Fruit fly (Drosophila melanogaster): Measurements from ENCODE around the gene CG32512.
A peak's percentile ranks its signal among the peaks of the same experiment; 100 is the strongest.

Gene CG32512

DNA sequence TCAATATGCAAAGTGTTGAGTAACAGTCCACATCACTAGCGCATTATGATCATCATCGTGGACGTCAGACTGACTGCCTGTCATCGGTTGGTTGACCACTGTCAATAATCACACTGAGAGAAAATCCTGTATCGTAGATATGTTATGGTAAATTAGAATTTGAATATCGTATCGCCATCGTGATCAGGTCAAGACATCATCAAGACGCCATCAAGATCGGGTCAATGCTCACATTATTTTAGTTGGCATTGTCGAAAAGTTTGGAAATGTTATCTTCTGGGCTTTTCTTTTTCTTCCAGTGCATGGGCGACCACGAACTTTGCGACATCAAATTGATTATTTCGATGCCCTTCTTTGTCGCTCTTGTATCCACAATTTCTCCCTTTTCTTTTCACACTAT lies 8.3 kb downstream of the CG32512 start (continued):
- TF ChIP-seq CG31627 (GFP tag; optimal IDR thresholded peaks at IDR 0.05) (peak; percentile 89), Ets21C (GFP tag; optimal IDR thresholded peaks at IDR 0.05) (peak; percentile 75), CG6276 (GFP tag; optimal IDR thresholded peaks at IDR 0.05) (peak; percentile 77), cyc (GFP tag; optimal IDR thresholded peaks at IDR 0.05) (peak; percentile 88), esn (GFP tag; optimal IDR thresholded peaks at IDR 0.05) (peak; percentile 93), OdsH (GFP tag; optimal IDR thresholded peaks at IDR 0.05) (peak; percentile 88), Smox (GFP tag; optimal IDR thresholded peaks at IDR 0.05) (peak; percentile 89), CG9139 (GFP tag; optimal IDR thresholded peaks at IDR 0.05) (peak; percentile 14), CG8319 (GFP tag; optimal IDR thresholded peaks at IDR 0.05) (peak; percentile 79), Sox102F (GFP tag; optimal IDR thresholded peaks at IDR 0.05) (peak; percentile 88), Hr38 (GFP tag; optimal IDR thresholded peaks at IDR 0.05) (no peak), Blimp-1 (GFP tag; optimal IDR thresholded peaks at IDR 0.05) (peak; percentile 59), Sox15 (GFP tag; optimal IDR thresholded peaks at IDR 0.05) (peak; percentile 79), CG11762 (GFP tag; optimal IDR thresholded peaks at IDR 0.05; ENCODE audit: insufficient read depth) (peak; percentile 64), CG3032 (tag; optimal IDR thresholded peaks at IDR 0.05) (peak; percentile 63), vri (GFP tag; optimal IDR thresholded peaks at IDR 0.05) (peak; percentile 69), Eip93F (GFP tag; optimal IDR thresholded peaks at IDR 0.05) (peak; percentile 14), Ets96B (tag; optimal IDR thresholded peaks at IDR 0.05) (peak; percentile 65), acj6 (GFP tag; optimal IDR thresholded peaks at IDR 0.05) (peak; percentile 87), CG8632 (GFP tag; optimal IDR thresholded peaks at IDR 0.05) (peak; percentile 87), topi (GFP tag; optimal IDR thresholded peaks at IDR 0.05) (peak; percentile 91), CG6792 (GFP tag; optimal IDR thresholded peaks at IDR 0.05) (peak; percentile 89), salr (GFP tag; optimal IDR thresholded peaks at IDR 0.05) (peak; percentile 49 to 62), CG34406 (GFP tag; optimal IDR thresholded peaks at IDR 0.05) (peak; percentile 89), lz (GFP tag; optimal IDR thresholded peaks at IDR 0.05) (peak; percentile 91), fd59A (GFP tag; optimal IDR thresholded peaks at IDR 0.05) (peak; percentile 72), svp (GFP tag) (peak; percentile 96), CG11294 (GFP tag; IDR thresholded peaks at IDR 0.05) (peak; percentile 40; the same call in 1 of the 2 replicates), spab (GFP tag; optimal IDR thresholded peaks at IDR 0.05) (peak; percentile 56), net (GFP tag; optimal IDR thresholded peaks at IDR 0.05) (peak; percentile 80)

dm6 chrX:21058437-21058836 lies 8.9 kb downstream of the CG32512 start:
- TF ChIP-seq CG9139 (GFP tag; optimal IDR thresholded peaks at IDR 0.05) (no peak), Eip78C (GFP tag) (peak; percentile 28)

DNA sequence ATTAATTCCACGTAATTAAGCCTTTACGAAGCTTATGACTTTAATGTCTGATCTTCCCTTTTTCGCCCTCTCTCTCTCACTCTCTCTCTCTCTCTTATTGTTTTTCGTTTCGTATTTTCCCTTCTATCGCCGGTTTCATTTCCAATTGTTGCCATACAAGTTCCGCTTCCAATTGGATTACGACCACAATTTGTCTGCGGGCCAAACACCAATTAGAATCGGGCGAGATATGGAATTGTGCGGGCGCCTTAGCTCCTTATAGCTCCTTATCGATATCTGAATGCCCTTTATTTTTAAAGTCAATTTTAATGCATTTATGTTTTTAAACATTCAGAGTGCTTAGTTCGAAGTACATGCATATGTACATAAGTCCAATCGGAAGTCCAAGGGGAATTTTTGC lies 10.6 kb downstream of the CG32512 start:
- no peak for TF ChIP-seq CG11902 (GFP tag; optimal IDR thresholded peaks at IDR 0.05)
- no peak for TF ChIP-seq Ets96B (tag; optimal IDR thresholded peaks at IDR 0.05)
- TF ChIP-seq Sox15 (GFP tag; optimal IDR thresholded peaks at IDR 0.05), result no peak
- TF ChIP-seq lz (GFP tag; optimal IDR thresholded peaks at IDR 0.05), result no peak
- TF ChIP-seq Met (GFP tag; optimal IDR thresholded peaks at IDR 0.05), result no peak

DNA sequence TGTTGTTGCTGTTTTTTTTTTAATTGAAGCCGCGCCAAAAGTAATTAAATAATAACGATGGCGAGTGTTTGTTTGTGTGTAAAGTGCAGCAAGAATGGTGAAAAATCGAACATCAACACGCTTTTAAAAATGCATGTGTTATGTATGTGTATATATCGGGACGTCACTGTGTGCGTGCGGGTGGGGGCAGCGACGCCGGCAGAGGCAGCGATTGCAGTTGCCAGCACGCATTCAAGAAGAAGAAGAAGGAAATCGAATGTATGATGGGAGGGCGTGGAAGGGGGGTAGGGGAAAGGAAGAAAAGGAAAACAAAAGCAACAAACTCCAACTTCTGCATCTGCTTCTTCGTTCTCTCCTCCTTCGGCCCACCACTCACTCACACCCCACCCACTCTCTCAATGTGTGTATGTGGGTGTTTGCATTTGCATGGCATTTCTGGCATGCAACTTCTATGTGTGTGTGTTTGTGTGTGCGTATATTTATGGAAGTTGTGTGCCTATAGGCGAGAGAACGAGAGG lies 12.3 kb downstream of the CG32512 start:
- TF ChIP-seq CG32006 (GFP tag; optimal IDR thresholded peaks at IDR 0.05) (peak; percentile 10), CG11294 (GFP tag; IDR thresholded peaks at IDR 0.05) (no peak), dsx (GFP tag; optimal IDR thresholded peaks at IDR 0.05; ENCODE audit: poor library complexity, severe bottlenecking) (peak; percentile 73), Eip78C (GFP tag) (no peak), OdsH (GFP tag; optimal IDR thresholded peaks at IDR 0.05) (no peak), CG3919 (GFP tag; optimal IDR thresholded peaks at IDR 0.05) (no peak), svp (GFP tag) (peak; percentile 55), vri (GFP tag; optimal IDR thresholded peaks at IDR 0.05) (no peak), CG10631 (GFP tag; optimal IDR thresholded peaks at IDR 0.05) (no peak), achi (GFP tag; optimal IDR thresholded peaks at IDR 0.05) (peak; percentile 8), Eip93F (GFP tag; optimal IDR thresholded peaks at IDR 0.05) (no peak), esn (GFP tag; optimal IDR thresholded peaks at IDR 0.05) (no peak), dac (GFP tag; optimal IDR thresholded peaks at IDR 0.05) (no peak), Blimp-1 (GFP tag; optimal IDR thresholded peaks at IDR 0.05) (peak; percentile 6), CG1621 (tag; optimal IDR thresholded peaks at IDR 0.05) (peak; percentile 23), Sox14 (GFP tag; optimal IDR thresholded peaks at IDR 0.05) (no peak), CG34406 (GFP tag; optimal IDR thresholded peaks at IDR 0.05) (no peak), CG6276 (GFP tag; optimal IDR thresholded peaks at IDR 0.05) (peak; percentile 10), Ets21C (GFP tag; optimal IDR thresholded peaks at IDR 0.05) (no peak), fd59A (GFP tag; optimal IDR thresholded peaks at IDR 0.05) (no peak), topi (GFP tag; optimal IDR thresholded peaks at IDR 0.05) (no peak), CG11762 (GFP tag; optimal IDR thresholded peaks at IDR 0.05; ENCODE audit: insufficient read depth) (no peak), Smox (GFP tag; optimal IDR thresholded peaks at IDR 0.05) (no peak), Hr4 (GFP tag; optimal IDR thresholded peaks at IDR 0.05) (no peak), Lpt (GFP tag; optimal IDR thresholded peaks at IDR 0.05) (peak; percentile 37), CG6854 (GFP tag; optimal IDR thresholded peaks at IDR 0.05) (no peak), net (GFP tag; optimal IDR thresholded peaks at IDR 0.05) (no peak), CG6792 (GFP tag; optimal IDR thresholded peaks at IDR 0.05) (peak; percentile 8)

All from whole organism, prepupa.